Worm (Caenorhabditis elegans): ENCODE measurements around the gene bcmo-1.

Gene bcmo-1

ce11 chrII:12805765-12806384, 24.6 kb upstream of the bcmo-1 start (continued):
- TF ChIP-seq lin-35 (GFP tag; optimal IDR thresholded peaks at IDR 0.05) (peak in 1 of 2 experiments; percentile 59), nhr-47 (tag; optimal IDR thresholded peaks at IDR 0.05) (peak; percentile 54), unc-86 (tag; optimal IDR thresholded peaks at IDR 0.05) (peak; percentile 60), fkh-4 (tag; optimal IDR thresholded peaks at IDR 0.05; ENCODE audit: borderline replicate concordance) (no peak), sox-4 (tag; optimal IDR thresholded peaks at IDR 0.05) (no peak), egl-27 (tag; optimal IDR thresholded peaks at IDR 0.05) (no peak), efl-1 (optimal IDR thresholded peaks at IDR 0.05) (peak; percentile 34 to 36), efl-1 (GFP tag; optimal IDR thresholded peaks at IDR 0.05 in 1 of 2) (peak; percentile 31 to 55), unc-98 (GFP tag; IDR thresholded peaks at IDR 0.05) (no peak), zip-4 (GFP tag; optimal IDR thresholded peaks at IDR 0.05) (no peak), hlh-4 (tag; optimal IDR thresholded peaks at IDR 0.05) (no peak), sup-37 (GFP tag; optimal IDR thresholded peaks at IDR 0.05) (no peak), ztf-4 (tag; optimal IDR thresholded peaks at IDR 0.05) (no peak), egl-13 (tag; optimal IDR thresholded peaks at IDR 0.05) (peak; percentile 35), nhr-28 (tag; optimal IDR thresholded peaks at IDR 0.05) (no peak), ceh-90 (tag; optimal IDR thresholded peaks at IDR 0.05) (no peak), mef-2 (tag; optimal IDR thresholded peaks at IDR 0.05) (no peak), pax-3 (tag; optimal IDR thresholded peaks at IDR 0.05) (no peak), pag-3 (tag; optimal IDR thresholded peaks at IDR 0.05; ENCODE audit: borderline replicate concordance, insufficient read depth) (no peak), nhr-20 (tag; optimal IDR thresholded peaks at IDR 0.05) (peak; percentile 4), xbp-1 (tag; optimal IDR thresholded peaks at IDR 0.05) (no peak), ceh-63 (GFP tag; optimal IDR thresholded peaks at IDR 0.05) (no peak), unc-30 (tag; optimal IDR thresholded peaks at IDR 0.05) (no peak), C04F5.9 (tag; optimal IDR thresholded peaks at IDR 0.05) (no peak), ceh-8 (GFP tag; optimal IDR thresholded peaks at IDR 0.05) (no peak), nhr-76 (tag; optimal IDR thresholded peaks at IDR 0.05) (no peak), ceh-82 (tag; optimal IDR thresholded peaks at IDR 0.05) (peak in 2 of 3 experiments; percentile 4 to 30), ceh-88 (GFP tag; IDR thresholded peaks at IDR 0.05) (no peak), vab-15 (tag; optimal IDR thresholded peaks at IDR 0.05) (no peak), Y116A8C.19 (tag; optimal IDR thresholded peaks at IDR 0.05; ENCODE audit: borderline replicate concordance) (no peak), nhr-85 (tag) (peak; percentile 13), mab-9 (GFP tag; IDR thresholded peaks at IDR 0.05) (no peak), swsn-7 (tag; optimal IDR thresholded peaks at IDR 0.05) (peak; percentile 41), irx-1 (tag; optimal IDR thresholded peaks at IDR 0.05) (no peak), snpc-4 (tag; optimal IDR thresholded peaks at IDR 0.05) (no peak), isw-1 (GFP tag; IDR thresholded peaks at IDR 0.05) (peak; percentile 15; the same call in 1 of the 2 replicates), F16B12.6 (tag; optimal IDR thresholded peaks at IDR 0.05) (no peak), lir-3 (tag; optimal IDR thresholded peaks at IDR 0.05; ENCODE audit: poor library complexity) (no peak), ces-1 (GFP tag; optimal IDR thresholded peaks at IDR 0.05) (no peak), ets-5 (GFP tag; IDR thresholded peaks at IDR 0.05) (no peak), lin-15B (tag; optimal IDR thresholded peaks at IDR 0.05) (peak; percentile 47), alr-1 (tag; optimal IDR thresholded peaks at IDR 0.05; ENCODE audit: borderline replicate concordance) (no peak), skn-1 (tag; optimal IDR thresholded peaks at IDR 0.05) (peak; percentile 16), aly-2 (tag; optimal IDR thresholded peaks at IDR 0.05) (no peak), efl-3 (GFP tag; optimal IDR thresholded peaks at IDR 0.05) (no peak), nhr-11 (tag; optimal IDR thresholded peaks at IDR 0.05) (no peak), rnt-1 (tag; optimal IDR thresholded peaks at IDR 0.05) (no peak), elt-3 (tag; optimal IDR thresholded peaks at IDR 0.05) (no peak), nhr-84 (tag; optimal IDR thresholded peaks at IDR 0.05) (no peak), fos-1 (tag; optimal IDR thresholded peaks at IDR 0.05) (no peak)
